ENCODE assay signal across 1 fruit fly cellular context in genomic region chr2L:17433030-17433912, dm6.
TF ChIP-seq lines count a peak whose summit lies in the region.

TSS of gene Dif (minus strand) at chr2L:17433161.
TSS of gene CG5043 (plus strand) at chr2L:17433862.

TF ChIP-seq in whole organism, embryonic, 481 proteins besides CTCF, POLR2A, EP300 and RAD21 (continued from another document):
- TF ChIP-seq her (GFP tag; optimal IDR thresholded peaks at IDR 0.05; lab: Kevin White, UChicago) (peak; percentile 20), fd102C (GFP tag; optimal IDR thresholded peaks at IDR 0.05; lab: Kevin White, UChicago) (no peak), zf30C (GFP tag; optimal IDR thresholded peaks at IDR 0.05; lab: Kevin White, UChicago) (no peak), Aef1 (GFP tag; IDR thresholded peaks at IDR 0.05; lab: Robert Waterston, UW) (peak; percentile 66), PHDP (tag; optimal IDR thresholded peaks at IDR 0.05; lab: Kevin White, UChicago) (no peak), Tbp (GFP tag; optimal IDR thresholded peaks at IDR 0.05; lab: Kevin White, UChicago) (no peak), sisA (GFP tag; IDR thresholded peaks at IDR 0.05; lab: Robert Waterston, UW) (no peak), E2f2 (GFP tag; IDR thresholded peaks at IDR 0.05; lab: Robert Waterston, UW) (peak; percentile 86), MBD-R2 (GFP tag; IDR thresholded peaks at IDR 0.05; lab: Robert Waterston, UW) (peak; percentile 28; the same call in 1 of the 2 replicates), hkb (optimal IDR thresholded peaks at IDR 0.05; lab: Kevin White, UChicago) (no peak), hkb (GFP tag; IDR thresholded peaks at IDR 0.05; lab: Robert Waterston, UW) (no peak), caup (GFP tag; optimal IDR thresholded peaks at IDR 0.05; lab: Kevin White, UChicago; ENCODE audit: severe bottlenecking) (peak; percentile 29), CG12071 (GFP tag; optimal IDR thresholded peaks at IDR 0.05; lab: Kevin White, UChicago) (peak; percentile 41), HmgZ (tag; optimal IDR thresholded peaks at IDR 0.05; lab: Kevin White, UChicago) (peak; percentile 23), chinmo (GFP tag; IDR thresholded peaks at IDR 0.05; lab: Robert Waterston, UW; ENCODE audit: partially characterized antibody) (peak; percentile 81; the same call in 1 of the 4 replicates), CG15479 (GFP tag; optimal IDR thresholded peaks at IDR 0.05; lab: Kevin White, UChicago) (no peak), CG14050 (GFP tag; IDR thresholded peaks at IDR 0.05; lab: Robert Waterston, UW) (no peak), Bgb (GFP tag; IDR thresholded peaks at IDR 0.05; lab: Robert Waterston, UW; ENCODE audit: partially characterized antibody) (peak; percentile 48; the same call in 1 of the 2 replicates), Opbp (GFP tag; IDR thresholded peaks at IDR 0.05; lab: Robert Waterston, UW; ENCODE audit: partially characterized antibody) (0 out of 3 replicates have a peak, but pooled peaks have one; percentile 18), TFAM (GFP tag; optimal IDR thresholded peaks at IDR 0.05; lab: Kevin White, UChicago) (no peak)
